Worm (Caenorhabditis elegans): Measurements from ENCODE around the gene F45E4.6.

The F45E4.6 gene

DNA sequence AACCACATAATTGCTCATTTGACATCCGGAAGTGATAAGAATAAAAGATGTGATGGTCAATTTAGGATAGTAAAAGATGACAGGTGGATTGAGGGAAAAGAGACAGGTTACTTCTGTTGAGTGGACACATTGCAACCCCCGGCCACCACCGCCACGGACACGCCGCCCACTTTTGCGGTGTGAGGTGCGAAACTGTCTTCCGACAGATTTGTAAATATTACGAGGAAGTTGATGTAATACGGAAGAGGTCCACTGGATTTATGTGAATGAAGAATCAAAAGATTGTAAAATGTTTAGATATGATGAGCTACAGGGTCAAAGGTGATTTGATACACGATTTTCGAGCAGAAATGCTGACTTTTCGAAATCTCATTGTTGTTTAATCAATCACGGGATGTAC is 40.5 kb upstream of the F45E4.6 start, which contains the start of gene C08G9.2:
Gene C08G9.2 (minus strand): TSS at position 101 of the 400 bp plus-strand sequence.
- TF ChIP-seq lin-35 (GFP tag; optimal IDR thresholded peaks at IDR 0.05): no peak
- no peak for TF ChIP-seq rnt-1 (tag; optimal IDR thresholded peaks at IDR 0.05)

ce11 chrIV:7663006-7663405 is 30.7 kb upstream of the F45E4.6 start:
- TF ChIP-seq lin-14 (GFP tag; optimal IDR thresholded peaks at IDR 0.05) (peak; percentile 79), unc-86 (tag; optimal IDR thresholded peaks at IDR 0.05) (no peak), ceh-82 (tag; optimal IDR thresholded peaks at IDR 0.05) (peak in 1 of 3 experiments; percentile 19), rnt-1 (tag; optimal IDR thresholded peaks at IDR 0.05) (peak; percentile 19), mdl-1 (tag; optimal IDR thresholded peaks at IDR 0.05) (no peak), lin-15B (tag; optimal IDR thresholded peaks at IDR 0.05) (no peak), snpc-4 (tag; optimal IDR thresholded peaks at IDR 0.05) (no peak), tbx-2 (tag; optimal IDR thresholded peaks at IDR 0.05) (peak; percentile 3), mab-9 (GFP tag; IDR thresholded peaks at IDR 0.05) (peak; percentile 6; the same call in 1 of the 2 replicates), swsn-7 (tag; optimal IDR thresholded peaks at IDR 0.05) (peak; percentile 24), F16B12.6 (tag; optimal IDR thresholded peaks at IDR 0.05) (no peak)

- TF ChIP-seq lin-14 (GFP tag; optimal IDR thresholded peaks at IDR 0.05) (peak; percentile 45), sup-37 (GFP tag; optimal IDR thresholded peaks at IDR 0.05) (no peak)
Measured at ce11 chrIV:7661569-7661968, 29.2 kb upstream of the F45E4.6 start.

- TF ChIP-seq sox-4 (tag; optimal IDR thresholded peaks at IDR 0.05) (no peak), lin-14 (GFP tag; optimal IDR thresholded peaks at IDR 0.05) (peak; percentile 65), C16A3.4 (tag; optimal IDR thresholded peaks at IDR 0.05) (no peak), hlh-17 (GFP tag; optimal IDR thresholded peaks at IDR 0.05; ENCODE audit: borderline replicate concordance) (no peak), dsc-1 (tag; optimal IDR thresholded peaks at IDR 0.05) (peak; percentile 91), ceh-82 (tag; optimal IDR thresholded peaks at IDR 0.05) (no peak), snu-23 (GFP tag; optimal IDR thresholded peaks at IDR 0.05) (peak; percentile 11), sup-37 (GFP tag; optimal IDR thresholded peaks at IDR 0.05) (no peak), lsy-2 (tag; optimal IDR thresholded peaks at IDR 0.05) (peak in 1 of 2 experiments; percentile 13), skn-1 (tag; optimal IDR thresholded peaks at IDR 0.05) (no peak), nhr-19 (GFP tag; conservative IDR thresholded peaks at IDR 0.05) (peak; percentile 21; the same call in 1 of the 2 replicates), fkh-4 (tag; optimal IDR thresholded peaks at IDR 0.05; ENCODE audit: borderline replicate concordance) (peak; percentile 46), xbp-1 (tag; optimal IDR thresholded peaks at IDR 0.05) (no peak), F16B12.6 (tag; optimal IDR thresholded peaks at IDR 0.05) (no peak), rnt-1 (tag; optimal IDR thresholded peaks at IDR 0.05) (peak; percentile 80), lin-13 (GFP tag; optimal IDR thresholded peaks at IDR 0.05) (no peak), unc-130 (tag; optimal IDR thresholded peaks at IDR 0.05) (peak; percentile 22), vab-15 (tag; optimal IDR thresholded peaks at IDR 0.05) (no peak), nhr-71 (tag; optimal IDR thresholded peaks at IDR 0.05) (peak; percentile 56), nhr-11 (tag; optimal IDR thresholded peaks at IDR 0.05) (no peak), unc-86 (tag; optimal IDR thresholded peaks at IDR 0.05) (no peak), mef-2 (tag; optimal IDR thresholded peaks at IDR 0.05) (no peak), grh-1 (GFP tag; IDR thresholded peaks at IDR 0.05) (no peak), C04F5.9 (tag; optimal IDR thresholded peaks at IDR 0.05) (no peak)
Measured at ce11 chrIV:7659481-7659880, 27.1 kb upstream of the F45E4.6 start.

DNA sequence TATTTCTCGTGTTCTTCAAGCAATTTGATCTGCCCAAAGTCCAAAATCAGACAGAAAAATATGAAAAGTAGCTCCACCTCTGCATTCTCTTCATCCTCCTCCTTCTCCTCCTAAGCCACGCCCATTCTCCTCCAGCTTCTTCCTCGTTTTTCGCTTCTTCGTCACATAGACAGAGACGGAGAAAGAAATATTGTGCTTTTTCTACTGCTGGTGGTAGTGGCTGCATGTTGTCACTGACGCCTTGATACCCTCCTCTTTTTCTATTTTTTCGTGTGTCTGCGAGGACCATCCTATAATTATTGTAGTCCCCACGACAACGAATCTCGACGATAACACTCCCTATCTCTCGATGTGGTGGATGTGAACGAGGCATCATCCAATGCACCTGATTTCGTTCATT is 26.2 kb upstream of the F45E4.6 start, which contains the start of gene C08G9.1:
Gene C08G9.1 (plus strand): TSS at position 175 of the 400 bp plus-strand sequence.
- TF ChIP-seq alr-1 (tag; optimal IDR thresholded peaks at IDR 0.05; ENCODE audit: borderline replicate concordance) (no peak), fkh-8 (tag; optimal IDR thresholded peaks at IDR 0.05) (no peak), rnt-1 (tag; optimal IDR thresholded peaks at IDR 0.05) (peak; percentile 43), sup-37 (GFP tag; optimal IDR thresholded peaks at IDR 0.05) (no peak), ceh-82 (tag; optimal IDR thresholded peaks at IDR 0.05) (peak in 1 of 3 experiments; percentile 17), sptf-1 (tag; optimal IDR thresholded peaks at IDR 0.05) (no peak), hpl-2 (GFP tag; optimal IDR thresholded peaks at IDR 0.05) (no peak), zag-1 (tag; optimal IDR thresholded peaks at IDR 0.05) (no peak), nhr-47 (tag; optimal IDR thresholded peaks at IDR 0.05) (no peak), nhr-20 (tag; optimal IDR thresholded peaks at IDR 0.05) (no peak)
